Fruit fly (Drosophila melanogaster): ENCODE measurements around the gene CG13856.
A peak's percentile ranks its signal among the peaks of the same experiment; 100 is the strongest.

Gene CG13856

DNA sequence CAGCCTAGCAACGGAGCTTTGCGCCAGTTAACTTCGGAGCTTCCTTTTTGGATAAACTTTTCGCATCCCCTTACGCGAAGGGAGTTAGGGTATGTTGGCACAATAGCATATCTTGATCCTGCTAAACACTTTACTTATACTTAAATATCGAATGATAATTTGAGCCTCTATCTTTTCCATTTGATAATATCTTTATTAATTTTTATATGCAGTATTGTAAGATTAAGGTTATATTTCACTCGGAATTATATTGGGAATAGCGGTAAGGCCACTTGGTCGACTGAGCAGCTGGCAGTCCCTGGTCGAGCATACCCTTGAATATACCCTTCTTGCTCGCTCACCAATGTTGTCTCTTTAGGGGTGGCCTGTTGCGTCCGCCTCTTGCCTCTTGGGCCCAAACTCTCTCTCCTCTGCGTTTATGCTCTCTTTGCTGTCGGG is 33.7 kb upstream of the CG13856 start (continued):
- TF ChIP-seq salr (GFP tag; optimal IDR thresholded peaks at IDR 0.05) (no peak), OdsH (GFP tag; optimal IDR thresholded peaks at IDR 0.05) (peak; percentile 68), svp (GFP tag) (peak; percentile 66), vri (GFP tag; optimal IDR thresholded peaks at IDR 0.05) (peak; percentile 2), CG6276 (GFP tag; optimal IDR thresholded peaks at IDR 0.05) (no peak), Smox (GFP tag; optimal IDR thresholded peaks at IDR 0.05) (no peak), pdm3 (GFP tag; optimal IDR thresholded peaks at IDR 0.05) (no peak), CG6792 (GFP tag; optimal IDR thresholded peaks at IDR 0.05) (peak; percentile 56)

DNA sequence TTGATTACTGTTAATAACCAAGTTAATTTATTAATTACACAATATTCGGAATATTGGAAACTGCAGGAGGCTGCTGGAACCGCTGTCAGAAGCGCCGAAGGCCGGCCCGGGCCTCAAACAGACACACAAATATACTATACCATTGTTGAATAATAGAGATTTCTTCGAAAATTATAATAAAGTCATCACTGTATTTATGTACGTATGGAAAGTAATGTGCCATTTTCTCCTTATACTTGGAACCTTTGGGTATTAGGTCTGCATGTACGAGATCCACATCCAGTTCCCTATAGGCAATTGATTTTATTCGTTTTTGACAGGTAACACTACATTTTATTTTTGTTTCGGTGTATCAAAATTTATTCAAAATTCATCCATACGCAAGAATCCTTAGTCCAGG is 29.9 kb upstream of the CG13856 start, which contains the start of gene CG7069:
TSS of gene CG7069 (plus strand) at position 301 of the 400 bp plus-strand sequence.
- TF ChIP-seq Ets96B (tag; optimal IDR thresholded peaks at IDR 0.05) (no peak), Eip93F (GFP tag; optimal IDR thresholded peaks at IDR 0.05) (no peak), salr (GFP tag; optimal IDR thresholded peaks at IDR 0.05) (no peak), Hr4 (GFP tag; optimal IDR thresholded peaks at IDR 0.05) (no peak), topi (GFP tag; optimal IDR thresholded peaks at IDR 0.05) (no peak), Met (GFP tag; optimal IDR thresholded peaks at IDR 0.05) (no peak), CG10669 (GFP tag; optimal IDR thresholded peaks at IDR 0.05) (no peak), CG3032 (tag; optimal IDR thresholded peaks at IDR 0.05) (no peak), fd59A (GFP tag; optimal IDR thresholded peaks at IDR 0.05) (no peak), lz (GFP tag; optimal IDR thresholded peaks at IDR 0.05) (no peak), spab (GFP tag; optimal IDR thresholded peaks at IDR 0.05) (no peak), fd85E (GFP tag; optimal IDR thresholded peaks at IDR 0.05) (no peak)

DNA sequence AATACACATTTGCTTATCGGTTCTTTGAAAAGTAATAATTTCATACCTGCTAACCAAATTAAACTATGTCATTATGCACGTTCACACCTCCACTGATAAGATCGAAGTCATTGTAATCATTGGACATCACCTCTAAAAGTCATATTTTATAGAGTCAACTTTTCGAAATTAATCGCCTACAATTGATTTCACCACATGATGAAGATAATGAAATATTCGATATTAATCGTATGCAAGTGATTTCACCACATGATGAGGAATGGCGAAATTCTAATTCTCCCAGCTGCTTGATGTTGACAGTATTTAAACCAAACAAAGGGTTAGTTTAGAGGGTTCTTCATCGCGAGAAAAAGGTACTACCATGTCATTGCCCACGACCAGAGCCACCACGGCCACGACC is 26.8 kb upstream of the CG13856 start, which contains the start of gene CG18596:
TSS of gene CG18596 (plus strand) at position 250 of the 400 bp plus-strand sequence.
- no peak for TF ChIP-seq Lpt (GFP tag; optimal IDR thresholded peaks at IDR 0.05)
- no peak for TF ChIP-seq Hr4 (GFP tag; optimal IDR thresholded peaks at IDR 0.05)
- no peak for TF ChIP-seq CG6792 (GFP tag; optimal IDR thresholded peaks at IDR 0.05)
- no peak for TF ChIP-seq Hr39 (GFP tag; optimal IDR thresholded peaks at IDR 0.05)
- TF ChIP-seq CG15336 (GFP tag; IDR thresholded peaks at IDR 0.05) = no peak
- TF ChIP-seq esn (GFP tag; optimal IDR thresholded peaks at IDR 0.05) = no peak
- no peak for TF ChIP-seq pdm3 (GFP tag; optimal IDR thresholded peaks at IDR 0.05)
- TF ChIP-seq Eip93F (GFP tag; optimal IDR thresholded peaks at IDR 0.05) = no peak
- no peak for TF ChIP-seq svp (GFP tag)
- TF ChIP-seq fd59A (GFP tag; optimal IDR thresholded peaks at IDR 0.05) = no peak
- TF ChIP-seq CG1621 (tag; optimal IDR thresholded peaks at IDR 0.05) = no peak
- no peak for TF ChIP-seq dac (GFP tag; optimal IDR thresholded peaks at IDR 0.05)
- no peak for TF ChIP-seq Eip75B (GFP tag; optimal IDR thresholded peaks at IDR 0.05)
- no peak for TF ChIP-seq CG9139 (GFP tag; optimal IDR thresholded peaks at IDR 0.05)
- no peak for TF ChIP-seq ss (GFP tag; optimal IDR thresholded peaks at IDR 0.05)
- no peak for TF ChIP-seq lz (GFP tag; optimal IDR thresholded peaks at IDR 0.05)
- no peak for TF ChIP-seq net (GFP tag; optimal IDR thresholded peaks at IDR 0.05)
- TF ChIP-seq spab (GFP tag; optimal IDR thresholded peaks at IDR 0.05) = no peak

DNA sequence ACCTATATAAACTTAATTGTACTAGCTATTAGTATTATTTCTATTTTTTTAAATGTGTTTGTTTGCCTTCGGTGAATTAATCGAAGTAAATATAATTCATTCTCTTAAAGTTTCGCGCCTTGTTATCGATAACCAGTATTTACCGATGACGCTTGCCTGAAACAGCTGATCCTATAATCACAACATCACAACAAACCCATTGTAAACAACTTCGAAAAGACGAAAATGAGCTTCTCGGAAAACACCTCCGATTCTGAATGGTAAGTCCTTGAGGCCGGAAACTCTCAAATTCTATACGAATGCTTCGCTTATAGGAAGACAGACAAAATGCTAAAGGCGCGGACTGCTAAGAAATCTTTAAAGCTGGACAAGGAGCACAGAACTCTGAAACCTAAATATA is 22.5 kb upstream of the CG13856 start, which contains the start of gene CG34149:
TSS of gene CG34149 (plus strand) at position 187 of the 400 bp plus-strand sequence.
- TF ChIP-seq fkh (GFP tag; optimal IDR thresholded peaks at IDR 0.05) (peak; percentile 82), salr (GFP tag; optimal IDR thresholded peaks at IDR 0.05) (no peak)

DNA sequence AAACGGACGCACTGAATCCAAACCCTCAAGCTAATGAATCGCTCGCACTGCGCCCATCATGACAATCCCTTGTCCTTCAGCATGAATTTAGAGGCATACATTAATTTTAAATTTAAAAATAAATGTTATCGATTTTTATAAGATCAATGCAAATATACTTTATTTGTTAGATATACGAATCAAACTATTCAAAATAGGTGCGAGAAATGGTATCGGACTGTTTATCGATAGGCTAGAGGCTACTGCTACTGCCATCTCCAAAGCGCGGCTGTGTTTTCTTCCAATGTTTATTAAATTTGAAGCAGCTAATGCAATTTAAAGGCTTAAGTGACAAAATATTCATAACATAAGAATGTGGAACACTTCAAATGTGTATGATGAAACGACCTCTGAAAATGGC is 21.4 kb upstream of the CG13856 start, which contains the start of gene CG43342:
TSS of gene CG43342 (plus strand) at position 264 of the 400 bp plus-strand sequence.
- TF ChIP-seq fkh (GFP tag; optimal IDR thresholded peaks at IDR 0.05) (peak; percentile 64), CG3919 (GFP tag; optimal IDR thresholded peaks at IDR 0.05) (no peak)

DNA sequence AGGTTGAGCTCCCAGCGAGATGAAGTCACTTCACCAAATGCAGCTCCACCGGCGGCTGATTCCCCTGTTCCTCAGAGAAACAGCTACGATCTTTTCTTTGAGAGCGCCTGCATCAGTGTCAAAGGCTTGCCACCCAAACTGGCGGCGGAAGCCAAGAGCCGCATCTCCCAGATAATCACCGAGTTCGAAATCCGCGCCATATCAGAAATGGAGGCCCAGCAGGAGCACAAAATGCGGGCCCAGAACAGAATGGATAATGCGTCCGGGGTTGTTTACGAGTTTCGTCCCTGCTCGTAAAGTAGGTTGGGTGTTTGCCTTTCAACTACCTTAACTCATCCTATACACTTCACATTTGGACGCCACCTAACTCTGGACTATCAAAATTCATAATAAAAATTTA is 20.7 kb upstream of the CG13856 start, which contains the start of gene Gpdh3:
TSS of gene Gpdh3 (plus strand) at position 301 of the 400 bp plus-strand sequence.
- TF ChIP-seq CG3919 (GFP tag; optimal IDR thresholded peaks at IDR 0.05) = no peak
